Worm (Caenorhabditis elegans) whole organism, mixed stage, embryonic: Measurements from ENCODE around the gene EGAP2.2.

Source experiments
- lin-13 ChIP-seq: fragments of 150-350 bp; optimal IDR thresholded peaks from 2 replicates; lab custom pipeline; 2014; ENCODE audit warnings: missing biosample characterization, missing genetic modification characterization
- mep-1 ChIP-seq: fragments of 150-350 bp; optimal IDR thresholded peaks from 2 replicates; lab custom pipeline; 2017; ENCODE audit warnings: missing biosample characterization, missing genetic modification reagents, missing genetic modification characterization, inconsistent platforms
- nhr-12 ChIP-seq: fragments of 150-350 bp; optimal IDR thresholded peaks from 2 replicates; lab custom pipeline; 2014; ENCODE audit warnings: missing biosample characterization, missing genetic modification characterization
- nhr-237 ChIP-seq: fragments of 150-350 bp; optimal IDR thresholded peaks from 2 replicates; lab custom pipeline; 2014; ENCODE audit warnings: missing biosample characterization, missing genetic modification characterization
- nhr-76 ChIP-seq: sonication (generic microtip); optimal IDR thresholded peaks from 2 replicates; lab custom pipeline; 2017; ENCODE audit warnings: missing biosample characterization, missing genetic modification characterization
- pha-4 ChIP-seq: fragments of 150-350 bp; optimal IDR thresholded peaks from 2 replicates; lab custom pipeline; 2018; ENCODE audit warnings: missing biosample characterization, missing genetic modification reagents, missing genetic modification characterization
- sptf-1 ChIP-seq: sonication (generic microtip); optimal IDR thresholded peaks from 2 replicates; lab custom pipeline; 2017; ENCODE audit warnings: mild to moderate bottlenecking, missing genetic modification characterization, moderate library complexity, missing compliant biosample characterization
- unc-62 ChIP-seq: fragments of 150-350 bp; optimal IDR thresholded peaks from 2 replicates; lab custom pipeline; 2014; ENCODE audit warnings: missing biosample characterization, missing genetic modification reagents, missing genetic modification characterization
- zip-8 ChIP-seq: fragments of 150-350 bp; optimal IDR thresholded peaks from 2 replicates; lab custom pipeline; 2014; ENCODE audit warnings: missing biosample characterization, missing genetic modification characterization
- ztf-11 ChIP-seq: fragments of 150-350 bp; optimal IDR thresholded peaks from 2 replicates; lab custom pipeline; 2014; ENCODE audit warnings: missing biosample characterization, missing genetic modification characterization

DNA sequence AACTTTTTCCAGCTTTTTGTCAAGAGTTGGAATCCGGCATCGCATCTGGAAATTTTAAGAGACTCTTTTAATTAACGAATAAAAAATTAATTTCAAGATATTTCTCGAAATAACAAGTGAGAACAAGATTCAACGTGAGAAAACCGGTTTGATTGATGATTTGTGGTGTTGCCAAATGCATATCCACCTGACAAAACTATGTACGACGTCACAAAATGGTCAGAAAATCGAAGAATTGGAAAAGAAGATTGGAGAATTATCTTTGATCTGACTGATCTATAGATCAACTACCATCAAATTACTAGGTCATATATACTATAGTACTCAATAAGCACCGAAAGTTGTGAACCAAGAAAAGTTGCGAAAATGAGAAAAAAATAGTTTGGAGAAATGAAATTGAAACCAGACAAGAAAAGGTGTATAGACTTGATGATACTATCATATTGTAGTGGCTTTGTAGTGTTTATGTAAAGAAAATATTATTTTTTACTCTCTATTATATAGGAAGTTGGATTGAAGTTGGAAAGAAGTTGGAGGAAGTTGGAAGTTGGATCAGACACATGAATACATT lies 17.2 kb downstream of the EGAP2.2 start, which contains the start of gene ptr-6:
- no peak for TF ChIP-seq mep-1
- TF ChIP-seq lin-13 (tag; lab: Kevin White, UChicago), result no peak
- no peak for TF ChIP-seq zip-8 (tag; lab: Kevin White, UChicago)
- no peak for TF ChIP-seq nhr-76 (tag; lab: Kevin White, UChicago)
- TF ChIP-seq unc-62, result no peak
- TF ChIP-seq sptf-1 (tag; lab: Kevin White, UChicago), result no peak
- TF ChIP-seq ztf-11, result no peak
- no peak for TF ChIP-seq nhr-12 (tag; lab: Kevin White, UChicago)
- TF ChIP-seq nhr-237 (tag; lab: Kevin White, UChicago), result no peak
- TF ChIP-seq pha-4 (tag; lab: Kevin White, UChicago), result no peak
